Fruit fly (Drosophila melanogaster) whole organism, wandering third instar larva: Measurements from ENCODE around the gene Or33c.

Experiments
- Abd-B ChIP-seq: fragments of >200 bp; optimal IDR thresholded peaks from 2 replicates; lab custom pipeline; 2017; ENCODE audit warnings: missing biosample characterization, missing genetic modification characterization
- CG32264 ChIP-seq: fragments of 200-800 bp; sonication (Bioruptor generic); optimal IDR thresholded peaks from 2 replicates; lab custom pipeline; 2016; ENCODE audit warnings: missing biosample characterization, missing genetic modification characterization
- CG9705 ChIP-seq: fragments of 200-800 bp; sonication (Bioruptor generic); optimal IDR thresholded peaks from 2 replicates; lab custom pipeline; 2018; ENCODE audit warnings: missing biosample characterization, mild to moderate bottlenecking, missing genetic modification characterization
- CrebA ChIP-seq: fragments of 200-800 bp; sonication (Bioruptor generic); optimal IDR thresholded peaks from 2 replicates; lab custom pipeline; 2016; ENCODE audit warnings: missing biosample characterization, mild to moderate bottlenecking, missing genetic modification characterization, borderline replicate concordance
- Dfd ChIP-seq: fragments of >200 bp; optimal IDR thresholded peaks from 2 replicates; lab custom pipeline; 2017; ENCODE audit warnings: missing biosample characterization, missing genetic modification characterization
- Dif ChIP-seq: fragments of 200-275, 200-300 bp; sonication (Bioruptor generic); optimal IDR thresholded peaks from 2 replicates; lab custom pipeline; 2018; ENCODE audit warnings: missing biosample characterization, missing genetic modification characterization; ENCODE audit not compliant: partially characterized antibody
- GATAd ChIP-seq: sonication (Bioruptor generic); optimal IDR thresholded peaks from 2 replicates; lab custom pipeline; 2016; ENCODE audit warnings: missing biosample characterization, missing genetic modification characterization
- HLH106 ChIP-seq: fragments of 200-800 bp; optimal IDR thresholded peaks from 3 replicates; lab custom pipeline; 2019; ENCODE audit warnings: missing biosample characterization, mild to moderate bottlenecking, missing genetic modification characterization, moderate library complexity
- Hnf4 ChIP-seq: fragments of 200-800 bp; sonication (Bioruptor generic); optimal IDR thresholded peaks from 2 replicates; lab custom pipeline; 2016; ENCODE audit warnings: missing biosample characterization, mild to moderate bottlenecking, missing genetic modification characterization
- Hr78 ChIP-seq: fragments of >200 bp; optimal IDR thresholded peaks from 2 replicates; lab custom pipeline; 2017; ENCODE audit warnings: missing biosample characterization, missing genetic modification characterization
- Hr83 ChIP-seq: fragments of 200-300 bp; sonication (Bioruptor generic); optimal IDR thresholded peaks from 2 replicates; lab custom pipeline; 2016; ENCODE audit warnings: missing biosample characterization, mild to moderate bottlenecking, missing genetic modification characterization, moderate library complexity; ENCODE audit not compliant: poor library complexity, severe bottlenecking
- Jra ChIP-seq: sonication (Bioruptor generic); optimal IDR thresholded peaks from 2 replicates; lab custom pipeline; 2016; ENCODE audit warnings: missing biosample characterization, missing genetic modification characterization
- Mio ChIP-seq: sonication (Bioruptor generic); optimal IDR thresholded peaks from 2 replicates; lab custom pipeline; 2016; ENCODE audit warnings: missing biosample characterization, missing genetic modification characterization
- Myc ChIP-seq: fragments of >200 bp; optimal IDR thresholded peaks from 2 replicates; lab custom pipeline; 2017
- N ChIP-seq: fragments of >200 bp; optimal IDR thresholded peaks from 2 replicates; lab custom pipeline; 2018; ENCODE audit warnings: missing biosample characterization, missing external identifiers, missing genetic modification characterization
- OdsH ChIP-seq: fragments of 200-800 bp; sonication (Bioruptor generic); optimal IDR thresholded peaks from 2 replicates; lab custom pipeline; 2016; ENCODE audit warnings: missing biosample characterization, mild to moderate bottlenecking, missing genetic modification characterization
- Rel ChIP-seq, 2 experiments: fragments of 200-800 bp; sonication (Bioruptor generic) in 1 of 2; optimal IDR thresholded peaks; 2 replicates in 1 of 2; 3 replicates in 1 of 2; lab custom pipeline; 2016 to 2019; ENCODE audit warnings: mild to moderate bottlenecking in 2 of 2, missing biosample characterization in 2 of 2, missing genetic modification characterization in 2 of 2, moderate library complexity in 1 of 2
- Vsx2 ChIP-seq: fragments of 200-300, 225-300 bp; sonication (Bioruptor generic); optimal IDR thresholded peaks from 2 replicates; lab custom pipeline; 2018; ENCODE audit warnings: missing biosample characterization, missing genetic modification characterization; ENCODE audit not compliant: partially characterized antibody
- brk ChIP-seq: fragments of 200-800 bp; sonication (Bioruptor generic); optimal IDR thresholded peaks from 2 replicates; lab custom pipeline; 2016; ENCODE audit warnings: missing biosample characterization, mild to moderate bottlenecking, missing genetic modification characterization
- dl ChIP-seq, 2 experiments: fragments of 175-275, 200-275 bp in 1 of 2; fragments of 200-275 bp in 1 of 2; sonication (Bioruptor generic); optimal IDR thresholded peaks; lab custom pipeline; 2018; ENCODE audit warnings: mild to moderate bottlenecking in 2 of 2, missing biosample characterization in 2 of 2, missing genetic modification characterization in 2 of 2, moderate library complexity in 2 of 2; ENCODE audit not compliant: partially characterized antibody in 2 of 2, insufficient read depth in 1 of 2
- dmrt93B ChIP-seq: fragments of 200-800 bp; sonication (Bioruptor generic); optimal IDR thresholded peaks from 2 replicates; lab custom pipeline; 2018; ENCODE audit warnings: missing biosample characterization, mild to moderate bottlenecking, missing genetic modification characterization
- dsf ChIP-seq: sonication (Bioruptor generic); optimal IDR thresholded peaks from 2 replicates; lab custom pipeline; 2016; ENCODE audit warnings: missing biosample characterization, missing genetic modification characterization, borderline replicate concordance
- foxo ChIP-seq, 2 experiments: fragments of 200-800 bp; sonication (Bioruptor generic); optimal IDR thresholded peaks; 2 replicates in 1 of 2; 3 replicates in 1 of 2; lab custom pipeline; 2016 to 2017; ENCODE audit warnings: missing biosample characterization in 2 of 2, missing genetic modification characterization in 2 of 2
- fru ChIP-seq: fragments of 200-800 bp; sonication (Bioruptor generic); optimal IDR thresholded peaks from 3 replicates; lab custom pipeline; 2016; ENCODE audit warnings: missing biosample characterization, mild to moderate bottlenecking, missing genetic modification characterization
- h ChIP-seq: fragments of 200-800 bp; sonication (Bioruptor generic); optimal IDR thresholded peaks from 3 replicates; lab custom pipeline; 2016; ENCODE audit warnings: missing biosample characterization, mild to moderate bottlenecking, missing genetic modification characterization
- jim ChIP-seq: fragments of 175-275, 200-325 bp; sonication (Bioruptor generic); optimal IDR thresholded peaks from 2 replicates; lab custom pipeline; 2016; ENCODE audit warnings: missing biosample characterization, mild to moderate bottlenecking, missing genetic modification characterization
- lola ChIP-seq: fragments of >200 bp; optimal IDR thresholded peaks from 2 replicates; lab custom pipeline; 2017; ENCODE audit warnings: missing biosample characterization, missing genetic modification characterization
- psq ChIP-seq: fragments of 200-800 bp; sonication (Bioruptor generic); optimal IDR thresholded peaks from 3 replicates; lab custom pipeline; 2017; ENCODE audit warnings: missing biosample characterization, mild to moderate bottlenecking, missing genetic modification characterization, moderate library complexity
- rgr ChIP-seq: fragments of 200-800 bp; sonication (Bioruptor generic); optimal IDR thresholded peaks from 3 replicates; lab custom pipeline; 2016; ENCODE audit warnings: missing biosample characterization, mild to moderate bottlenecking, missing genetic modification characterization
- sv ChIP-seq: fragments of 200-800 bp; sonication (Bioruptor generic); optimal IDR thresholded peaks from 3 replicates; lab custom pipeline; 2016; ENCODE audit warnings: missing biosample characterization, missing genetic modification characterization
- tai ChIP-seq: sonication (Bioruptor generic); optimal IDR thresholded peaks from 2 replicates; lab custom pipeline; 2016; ENCODE audit warnings: missing biosample characterization, missing genetic modification characterization
- usp ChIP-seq: fragments of >200 bp; optimal IDR thresholded peaks from 2 replicates; lab custom pipeline; 2017; ENCODE audit warnings: missing biosample characterization, missing genetic modification characterization
- woc ChIP-seq: sonication (Bioruptor generic); optimal IDR thresholded peaks from 2 replicates; lab custom pipeline; 2016; ENCODE audit warnings: missing biosample characterization, mild to moderate bottlenecking, missing genetic modification characterization

Gene Or33c

dm6 chr2L:11937669-11938068, at the start of gene Or33c:
Or33c (plus strand) TSS chr2L:11937969.
- TF ChIP-seq Hr83 (GFP tag; lab: Kevin White, UChicago) = no peak
- TF ChIP-seq, all 38 proteins: peak for 0

dm6 chr2L:11893269-11893668, 44.5 kb upstream of the Or33c start:
- no peak for TF ChIP-seq fru (GFP tag; lab: Kevin White, UChicago)
- TF ChIP-seq HLH106 (tag; lab: Kevin White, UChicago) = no peak
- TF ChIP-seq woc (GFP tag; lab: Kevin White, UChicago) = no peak
- no peak for TF ChIP-seq CG32264 (GFP tag; lab: Kevin White, UChicago)
- TF ChIP-seq CG9705 = no peak

dm6 chr2L:11902483-11902882, 35.3 kb upstream of the Or33c start:
- no peak for TF ChIP-seq Hr78
- TF ChIP-seq, all 38 proteins: peak for 0

- TF ChIP-seq rgr (GFP tag; lab: Kevin White, UChicago) = no peak
- no peak for TF ChIP-seq OdsH (GFP tag; lab: Kevin White, UChicago)
- TF ChIP-seq h (GFP tag; lab: Kevin White, UChicago) = no peak
- TF ChIP-seq usp = no peak
- TF ChIP-seq dl (GFP tag; optimal IDR thresholded peaks at IDR 0.05; lab: Kevin White, UChicago; ENCODE audit: insufficient read depth in 1 of 2, partially characterized antibody in 2 of 2) = no peak
- TF ChIP-seq Dif = no peak
- TF ChIP-seq Rel (GFP tag; optimal IDR thresholded peaks at IDR 0.05; lab: Kevin White, UChicago) = no peak
- no peak for TF ChIP-seq Rel (tag; optimal IDR thresholded peaks at IDR 0.05; lab: Kevin White, UChicago)
- no peak for TF ChIP-seq GATAd (GFP tag; lab: Kevin White, UChicago)
- no peak for TF ChIP-seq jim (GFP tag; lab: Kevin White, UChicago)
- TF ChIP-seq Jra = no peak
- TF ChIP-seq foxo (GFP tag; optimal IDR thresholded peaks at IDR 0.05; lab: Kevin White, UChicago) = no peak
- TF ChIP-seq CrebA (GFP tag; lab: Kevin White, UChicago) = no peak
- TF ChIP-seq Hr78 = no peak
- no peak for TF ChIP-seq Vsx2 (GFP tag; lab: Kevin White, UChicago)
- TF ChIP-seq, all 38 proteins: peak for 0
These were observed 34.4 kb upstream of the Or33c start for dm6 chr2L:11903335-11903734.

dm6 chr2L:11904181-11904580, 33.6 kb upstream of the Or33c start:
- TF ChIP-seq CG32264 (GFP tag; lab: Kevin White, UChicago) (no peak), Mio (GFP tag; lab: Kevin White, UChicago) (no peak), Abd-B (GFP tag; lab: Kevin White, UChicago) (no peak), Myc (lab: Kevin White, UChicago) (no peak), tai (no peak), CrebA (GFP tag; lab: Kevin White, UChicago) (no peak), brk (GFP tag; lab: Kevin White, UChicago) (no peak), h (GFP tag; lab: Kevin White, UChicago) (no peak), OdsH (GFP tag; lab: Kevin White, UChicago) (no peak), N (GFP tag; lab: Kevin White, UChicago) (no peak), usp (no peak)

dm6 chr2L:11928464-11928863, 9.3 kb upstream of the Or33c start, which contains the start of gene Pde1c:
Pde1c (minus strand) TSS chr2L:11928572.
- TF ChIP-seq Myc (lab: Kevin White, UChicago) (no peak), dsf (no peak), HLH106 (tag; lab: Kevin White, UChicago) (no peak), dmrt93B (no peak), Mio (GFP tag; lab: Kevin White, UChicago) (no peak), CG32264 (GFP tag; lab: Kevin White, UChicago) (no peak), foxo (GFP tag; optimal IDR thresholded peaks at IDR 0.05; lab: Kevin White, UChicago) (no peak), Hnf4 (no peak), lola (GFP tag; lab: Kevin White, UChicago) (no peak), GATAd (GFP tag; lab: Kevin White, UChicago) (no peak), Jra (no peak), woc (GFP tag; lab: Kevin White, UChicago) (no peak), Dfd (GFP tag; lab: Kevin White, UChicago) (no peak), Dif (no peak), psq (GFP tag; lab: Kevin White, UChicago) (no peak), sv (GFP tag; lab: Kevin White, UChicago) (no peak), h (GFP tag; lab: Kevin White, UChicago) (no peak), rgr (GFP tag; lab: Kevin White, UChicago) (no peak)
